Fruit fly (Drosophila melanogaster) whole organism, embryonic: ENCODE data around the gene DnaJ-1.

ENCODE experiments used
- CG11504 ChIP-seq: fragments of 200-800 bp; sonication (Bioruptor generic); optimal IDR thresholded peaks from 3 replicates; lab custom pipeline; 2019; ENCODE audit warnings: missing biosample characterization, mild to moderate bottlenecking, missing genetic modification characterization, moderate library complexity
- CG3407 ChIP-seq: fragments of 200-800 bp; sonication (Bioruptor generic); optimal IDR thresholded peaks from 2 replicates; lab custom pipeline; 2018; ENCODE audit warnings: missing biosample characterization, mild to moderate bottlenecking, missing genetic modification characterization
- CG9215 ChIP-seq: fragments of 200-800 bp; sonication (Bioruptor generic); IDR thresholded peaks from 2 replicates; pipeline ENCODE4 v1.3.6; 2022; ENCODE audit warnings: missing biosample characterization, missing genetic modification characterization

- TF ChIP-seq CG3407 (no peak), CG11504 (no peak), CG9215 (GFP tag; lab: Robert Waterston, UW) (no peak)
These were observed 42.0 kb upstream of the DnaJ-1 start, which contains the start of gene Bre1 for dm6 chr3L:5793967-5794366.
